Worm (Caenorhabditis elegans) whole organism, L4/young adult: ENCODE data around the gene clec-218.

ENCODE experiments used
- W03F9.2 ChIP-seq: fragments of 150-350 bp; optimal IDR thresholded peaks from 2 replicates; lab custom pipeline; 2014; ENCODE audit warnings: missing biosample characterization, missing genetic modification characterization
- dao-5 ChIP-seq: sonication (generic microtip); optimal IDR thresholded peaks from 2 replicates; lab custom pipeline; 2016; ENCODE audit warnings: missing genotype, missing genetic modification characterization, moderate library complexity, missing compliant biosample characterization
- him-1 ChIP-seq: sonication (generic microtip); optimal IDR thresholded peaks from 2 replicates; lab custom pipeline; 2016; ENCODE audit warnings: missing genotype, missing genetic modification reagents, missing genetic modification characterization, missing compliant biosample characterization

ce11 chrV:8325906-8326305 lies 18.2 kb downstream of the clec-218 start:
- TF ChIP-seq him-1 (tag; lab: Kevin White, UChicago) (no peak), dao-5 (tag; lab: Kevin White, UChicago) (no peak), W03F9.2 (no peak)
